Fruit fly (Drosophila melanogaster) whole organism, embryonic: ENCODE results near the gene CG14669.

ENCODE experiments used
- Atf6 ChIP-seq: fragments of 200-800 bp; sonication (Bioruptor generic); IDR thresholded peaks from 2 replicates; pipeline ENCODE4 v1.3.6; 2022; ENCODE audit warnings: missing biosample characterization, missing genetic modification characterization
- BEAF-32 ChIP-seq: fragments of 200-800 bp; sonication (Bioruptor generic); optimal IDR thresholded peaks from 3 replicates; lab custom pipeline; 2017; ENCODE audit warnings: missing biosample characterization, missing genetic modification characterization, mild to moderate bottlenecking, moderate library complexity, missing genetic modification reagents
- CG10979 ChIP-seq: fragments of 200-800 bp; sonication (Bioruptor generic); optimal IDR thresholded peaks from 2 replicates; lab custom pipeline; 2018; ENCODE audit warnings: missing biosample characterization, mild to moderate bottlenecking, missing genetic modification characterization, moderate library complexity
- CG11398 ChIP-seq: fragments of 200-800 bp; sonication (Bioruptor generic); optimal IDR thresholded peaks from 2 replicates; lab custom pipeline; 2016; ENCODE audit warnings: missing biosample characterization, missing genetic modification characterization
- CG12659 ChIP-seq: fragments of 200-800 bp; sonication (Bioruptor generic); optimal IDR thresholded peaks from 3 replicates; lab custom pipeline; 2017; ENCODE audit warnings: mild to moderate bottlenecking, missing biosample characterization, missing genetic modification reagents, missing genetic modification characterization
- CG13624 ChIP-seq: fragments of 200-800 bp; sonication (Bioruptor generic); optimal IDR thresholded peaks from 2 replicates; lab custom pipeline; 2016; ENCODE audit warnings: missing biosample characterization, missing genetic modification characterization
- CG14014 ChIP-seq: fragments of 200-800 bp; sonication (Bioruptor generic); IDR thresholded peaks from 2 replicates; pipeline ENCODE4 v1.3.6; 2022; ENCODE audit warnings: missing biosample characterization, missing genetic modification characterization
- CG14710 ChIP-seq: fragments of 200-800 bp; sonication (Bioruptor generic); optimal IDR thresholded peaks from 3 replicates; lab custom pipeline; 2019; ENCODE audit warnings: missing biosample characterization, mild to moderate bottlenecking, missing genetic modification characterization, moderate library complexity
- CG15011 ChIP-seq: fragments of 200-800 bp; sonication (Bioruptor generic); optimal IDR thresholded peaks from 3 replicates; lab custom pipeline; 2018; ENCODE audit warnings: missing biosample characterization, mild to moderate bottlenecking, missing genetic modification characterization
- CG2875 ChIP-seq: fragments of 200-800 bp; sonication (Bioruptor generic); optimal IDR thresholded peaks from 2 replicates; lab custom pipeline; 2017; ENCODE audit warnings: missing biosample characterization, mild to moderate bottlenecking, missing genetic modification characterization, missing genetic modification reagents
- CG31224 ChIP-seq: fragments of 200-800 bp; sonication (Bioruptor generic); IDR thresholded peaks from 2 replicates; pipeline ENCODE4 v1.3.6; 2022; ENCODE audit warnings: missing biosample characterization, missing genetic modification characterization
- CG34224 ChIP-seq: fragments of 200-800 bp; sonication (Bioruptor generic); IDR thresholded peaks from 3 replicates; pipeline ENCODE4 v1.3.6; 2022; ENCODE audit warnings: missing biosample characterization, missing genetic modification characterization; ENCODE audit not compliant: partially characterized antibody
- CG4617 ChIP-seq: fragments of 200-800 bp; sonication (Bioruptor generic); optimal IDR thresholded peaks from 3 replicates; lab custom pipeline; 2016; ENCODE audit warnings: missing biosample characterization, missing genetic modification characterization, borderline replicate concordance
- CG5180 ChIP-seq: fragments of 200-800 bp; sonication (Bioruptor generic); optimal IDR thresholded peaks from 3 replicates; lab custom pipeline; 2017; ENCODE audit warnings: missing biosample characterization, missing genetic modification characterization, mild to moderate bottlenecking, moderate library complexity, missing genetic modification reagents
- CG6689 ChIP-seq: fragments of 200-800 bp; sonication (Bioruptor generic); IDR thresholded peaks from 2 replicates; pipeline ENCODE4 v1.3.6; 2022; ENCODE audit warnings: missing biosample characterization, missing genetic modification characterization
- CG7839 ChIP-seq: fragments of 200-800 bp; sonication (Bioruptor generic); optimal IDR thresholded peaks from 3 replicates; lab custom pipeline; 2018; ENCODE audit warnings: missing biosample characterization, mild to moderate bottlenecking, missing genetic modification characterization, moderate library complexity
- CG8765 ChIP-seq: fragments of 200-800 bp; sonication (Bioruptor generic); IDR thresholded peaks from 2 replicates; pipeline ENCODE4 v1.3.6; 2022; ENCODE audit warnings: missing biosample characterization, missing genetic modification characterization
- CG8944 ChIP-seq: fragments of 200-800 bp; sonication (Bioruptor generic); optimal IDR thresholded peaks from 3 replicates; lab custom pipeline; 2016; ENCODE audit warnings: missing biosample characterization, missing genetic modification characterization
- Dip3 ChIP-seq: fragments of 200-800 bp; sonication (Bioruptor generic); optimal IDR thresholded peaks from 3 replicates; lab custom pipeline; 2016; ENCODE audit warnings: missing biosample characterization, missing genetic modification characterization
- HLHmδ ChIP-seq: fragments of 200-800 bp; sonication (Bioruptor generic); optimal IDR thresholded peaks from 2 replicates; lab custom pipeline; 2018; ENCODE audit warnings: missing biosample characterization, mild to moderate bottlenecking, missing genetic modification characterization, moderate library complexity
- Hey ChIP-seq: fragments of 200-800 bp; sonication (Bioruptor generic); optimal IDR thresholded peaks from 3 replicates; lab custom pipeline; 2018; ENCODE audit warnings: missing biosample characterization, mild to moderate bottlenecking, missing genetic modification characterization
- HmgZ ChIP-seq: fragments of 200-800 bp; sonication (Bioruptor generic); optimal IDR thresholded peaks from 2 replicates; lab custom pipeline; 2018; ENCODE audit warnings: missing biosample characterization, mild to moderate bottlenecking, missing genetic modification characterization
- Hmr ChIP-seq: fragments of 200-800 bp; sonication (Bioruptor generic); optimal IDR thresholded peaks from 3 replicates; lab custom pipeline; 2017; ENCODE audit warnings: mild to moderate bottlenecking, missing biosample characterization, missing genetic modification reagents, missing genetic modification characterization
- Hr51 ChIP-seq, 2 experiments: fragments of 200-800 bp; sonication (Bioruptor generic); optimal IDR thresholded peaks; 2 replicates in 1 of 2; 3 replicates in 1 of 2; lab custom pipeline; 2016 to 2018; ENCODE audit warnings: missing biosample characterization in 2 of 2, missing genetic modification characterization in 2 of 2, mild to moderate bottlenecking in 1 of 2, moderate library complexity in 1 of 2
- Hsf ChIP-seq: fragments of 200-800 bp; sonication (Bioruptor generic); optimal IDR thresholded peaks from 3 replicates; lab custom pipeline; 2016; ENCODE audit warnings: missing biosample characterization, missing genetic modification characterization
- MESR4 ChIP-seq: fragments of 200-800 bp; sonication (Bioruptor generic); optimal IDR thresholded peaks from 2 replicates; lab custom pipeline; 2018; ENCODE audit warnings: missing biosample characterization, mild to moderate bottlenecking, missing genetic modification characterization, moderate library complexity
- Scr ChIP-seq: fragments of 200-800 bp; sonication (Bioruptor generic); IDR thresholded peaks from 2 replicates; pipeline ENCODE4 v1.3.6; 2022; ENCODE audit warnings: missing biosample characterization, missing genetic modification characterization; ENCODE audit not compliant: partially characterized antibody
- Sry-δ ChIP-seq: fragments of 200-800 bp; sonication (Bioruptor generic); optimal IDR thresholded peaks from 2 replicates; lab custom pipeline; 2016; ENCODE audit warnings: missing biosample characterization, missing genetic modification characterization
- Vsx1 ChIP-seq: fragments of 200-800 bp; sonication (Bioruptor generic); optimal IDR thresholded peaks from 2 replicates; lab custom pipeline; 2017; ENCODE audit warnings: missing biosample characterization, mild to moderate bottlenecking, missing genetic modification characterization, missing genetic modification reagents
- YL-1 ChIP-seq: fragments of 200-800 bp; sonication (Bioruptor generic); optimal IDR thresholded peaks from 3 replicates; lab custom pipeline; 2017; ENCODE audit warnings: missing biosample characterization, mild to moderate bottlenecking, missing genetic modification characterization
- abd-A ChIP-seq: fragments of 200-800 bp; sonication (Bioruptor generic); optimal IDR thresholded peaks from 3 replicates; lab custom pipeline; 2019; ENCODE audit warnings: missing biosample characterization, mild to moderate bottlenecking, missing genetic modification characterization, moderate library complexity
- danr ChIP-seq: fragments of 200-800 bp; sonication (Bioruptor generic); IDR thresholded peaks from 2 replicates; pipeline ENCODE4 v1.3.6; 2022; ENCODE audit warnings: missing biosample characterization, missing genetic modification characterization
- en ChIP-seq: fragments of 200-800 bp; sonication (Bioruptor generic); optimal IDR thresholded peaks from 2 replicates; lab custom pipeline; 2016; ENCODE audit warnings: missing biosample characterization, missing genetic modification characterization
- gfzf ChIP-seq: fragments of 200-800 bp; sonication (Bioruptor generic); optimal IDR thresholded peaks from 2 replicates; lab custom pipeline; 2016; ENCODE audit warnings: missing biosample characterization, mild to moderate bottlenecking, missing genetic modification characterization, moderate library complexity
- gro ChIP-seq: fragments of 200-800 bp; sonication (Bioruptor generic); optimal IDR thresholded peaks from 2 replicates; lab custom pipeline; 2016; ENCODE audit warnings: missing biosample characterization, missing genetic modification characterization
- h ChIP-seq: fragments of >200 bp; optimal IDR thresholded peaks from 2 replicates; lab custom pipeline; 2017
- kah ChIP-seq: fragments of 200-800 bp; sonication (Bioruptor generic); optimal IDR thresholded peaks from 2 replicates; lab custom pipeline; 2018; ENCODE audit warnings: missing biosample characterization, mild to moderate bottlenecking, missing genetic modification characterization
- kni ChIP-seq: fragments of 200-800 bp; sonication (Bioruptor generic); optimal IDR thresholded peaks from 3 replicates; lab custom pipeline; 2017; ENCODE audit warnings: mild to moderate bottlenecking, missing biosample characterization, missing genetic modification reagents, missing genetic modification characterization
- nerfin-1 ChIP-seq: fragments of 200-800 bp; sonication (Bioruptor generic); optimal IDR thresholded peaks from 3 replicates; lab custom pipeline; 2019; ENCODE audit warnings: missing biosample characterization, mild to moderate bottlenecking, missing genetic modification characterization, moderate library complexity
- nom ChIP-seq: fragments of 200-800 bp; sonication (Bioruptor generic); optimal IDR thresholded peaks from 2 replicates; lab custom pipeline; 2017; ENCODE audit warnings: missing biosample characterization, missing genetic modification characterization, mild to moderate bottlenecking, moderate library complexity, missing genetic modification reagents
- row ChIP-seq: fragments of 200-800 bp; sonication (Bioruptor generic); IDR thresholded peaks from 3 replicates; pipeline ENCODE4 v1.3.6; 2022; ENCODE audit warnings: missing biosample characterization, missing genetic modification characterization
- run ChIP-seq: fragments of 200-800 bp; sonication (Bioruptor generic); optimal IDR thresholded peaks from 3 replicates; lab custom pipeline; 2018; ENCODE audit warnings: missing biosample characterization, mild to moderate bottlenecking, missing genetic modification characterization
- scrt ChIP-seq: fragments of 200-800 bp; sonication (Bioruptor generic); optimal IDR thresholded peaks from 2 replicates; lab custom pipeline; 2018; ENCODE audit warnings: missing biosample characterization, mild to moderate bottlenecking, missing genetic modification characterization, moderate library complexity
- sens-2 ChIP-seq: fragments of 200-800 bp; sonication (Bioruptor generic); IDR thresholded peaks from 2 replicates; pipeline ENCODE4 v1.3.6; 2022; ENCODE audit warnings: missing biosample characterization, missing genetic modification characterization
- slbo ChIP-seq: fragments of 200-800 bp; sonication (Bioruptor generic); IDR thresholded peaks from 2 replicates; pipeline ENCODE4 v1.3.6; 2022; ENCODE audit warnings: missing biosample characterization, missing genetic modification characterization
- stwl ChIP-seq: fragments of 200-800 bp; sonication (Bioruptor generic); optimal IDR thresholded peaks from 3 replicates; lab custom pipeline; 2018; ENCODE audit warnings: missing biosample characterization, mild to moderate bottlenecking, missing genetic modification characterization, moderate library complexity
- tgo ChIP-seq: fragments of 200-800 bp; sonication (Bioruptor generic); IDR thresholded peaks from 3 replicates; pipeline ENCODE4 v1.3.6; 2022; ENCODE audit warnings: missing biosample characterization, missing genetic modification characterization
- tx ChIP-seq: fragments of 200-800 bp; sonication (Bioruptor generic); optimal IDR thresholded peaks from 2 replicates; lab custom pipeline; 2016; ENCODE audit warnings: missing biosample characterization, missing genetic modification characterization
- unpg ChIP-seq: fragments of 200-800 bp; sonication (Bioruptor generic); optimal IDR thresholded peaks from 3 replicates; lab custom pipeline; 2018; ENCODE audit warnings: missing biosample characterization, mild to moderate bottlenecking, missing genetic modification characterization, moderate library complexity

Gene CG14669

dm6 chr3R:5464481-5464880 lies 50.2 kb downstream of the CG14669 start, which contains the start of gene PEK (continued):
- no peak for TF ChIP-seq CG10979
- no peak for TF ChIP-seq Hey (tag; lab: Kevin White, UChicago)
- peak; percentile 44 for TF ChIP-seq MESR4 (GFP tag; lab: Kevin White, UChicago)
- 0 out of 2 replicates have a peak, but pooled peaks have one; percentile 13 for TF ChIP-seq Scr (GFP tag; lab: Robert Waterston, UW)
- no peak for TF ChIP-seq scrt (GFP tag; lab: Kevin White, UChicago)
- peak; percentile 28 for TF ChIP-seq BEAF-32 (GFP tag; lab: Kevin White, UChicago)
- no peak for TF ChIP-seq CG8765 (GFP tag; lab: Robert Waterston, UW)
- TF ChIP-seq HmgZ (tag; lab: Kevin White, UChicago), result peak; percentile 24
- no peak for TF ChIP-seq CG14014
- no peak for TF ChIP-seq CG11398 (GFP tag; lab: Kevin White, UChicago)
- no peak for TF ChIP-seq CG13624
- TF ChIP-seq unpg (GFP tag; lab: Kevin White, UChicago), result no peak
- no peak for TF ChIP-seq CG2875 (GFP tag; lab: Kevin White, UChicago)
- TF ChIP-seq Dip3 (GFP tag; lab: Kevin White, UChicago), result no peak
- no peak for TF ChIP-seq Atf6 (GFP tag; lab: Robert Waterston, UW)
- no peak for TF ChIP-seq kni (GFP tag; lab: Kevin White, UChicago)
- peak; percentile 42 for TF ChIP-seq YL-1 (GFP tag; lab: Kevin White, UChicago)
- TF ChIP-seq CG15011, result no peak
- no peak for TF ChIP-seq CG34224 (GFP tag; lab: Robert Waterston, UW)
- no peak for TF ChIP-seq nerfin-1 (tag; lab: Kevin White, UChicago)
- peak; percentile 6 for TF ChIP-seq Sry-δ (GFP tag; lab: Kevin White, UChicago)
- peak; percentile 42 for TF ChIP-seq CG14710
- no peak for TF ChIP-seq h
- no peak for TF ChIP-seq Vsx1 (GFP tag; lab: Kevin White, UChicago)
- 0 out of 3 replicates have a peak, but pooled peaks have one; percentile 20 for TF ChIP-seq row
- no peak for TF ChIP-seq slbo
- TF ChIP-seq CG6689, result no peak
- TF ChIP-seq CG12659, result peak; percentile 55
- TF ChIP-seq sens-2, result no peak
- no peak for TF ChIP-seq abd-A (tag; lab: Kevin White, UChicago)
- TF ChIP-seq CG7839 (tag; lab: Kevin White, UChicago), result no peak
- no peak for TF ChIP-seq tgo (GFP tag; lab: Robert Waterston, UW)
- peak; percentile 87 for TF ChIP-seq gfzf (GFP tag; lab: Kevin White, UChicago)
- no peak for TF ChIP-seq run (tag; lab: Kevin White, UChicago)
- peak; percentile 44 for TF ChIP-seq nom (GFP tag; lab: Kevin White, UChicago)
- peak; percentile 60 for TF ChIP-seq stwl (tag; lab: Kevin White, UChicago)
- no peak for TF ChIP-seq en
- no peak for TF ChIP-seq Hsf (GFP tag; lab: Kevin White, UChicago)
- TF ChIP-seq CG5180 (GFP tag; lab: Kevin White, UChicago), result no peak
- TF ChIP-seq Hmr (GFP tag; lab: Kevin White, UChicago), result no peak
- TF ChIP-seq Hr51 (GFP tag; optimal IDR thresholded peaks at IDR 0.05; lab: Kevin White, UChicago), result no peak
- no peak for TF ChIP-seq danr (GFP tag; lab: Robert Waterston, UW)
- TF ChIP-seq HLHmδ (GFP tag; lab: Kevin White, UChicago), result no peak
- peak; percentile 36 for TF ChIP-seq kah
- no peak for TF ChIP-seq gro (GFP tag; lab: Kevin White, UChicago)
- TF ChIP-seq CG4617 (GFP tag; lab: Kevin White, UChicago), result peak; percentile 67
- no peak for TF ChIP-seq CG8944
- no peak for TF ChIP-seq CG31224 (GFP tag; lab: Robert Waterston, UW)
- no peak for TF ChIP-seq tx (GFP tag; lab: Kevin White, UChicago)
